Worm (Caenorhabditis elegans) whole organism, midembryonic: ENCODE data around the gene K07F5.6.

Experiments
- T22C8.4 ChIP-seq: fragments of 200-800 bp; sonication (Bioruptor generic); IDR thresholded peaks from 2 replicates; pipeline ENCODE4 v1.3.6; 2022; ENCODE audit warnings: missing genetic modification characterization, missing compliant biosample characterization
- cog-1 ChIP-seq: sonication (generic microtip); optimal IDR thresholded peaks from 2 replicates; lab custom pipeline; 2016; ENCODE audit warnings: missing genetic modification characterization, missing compliant biosample characterization
- flt-1 ChIP-seq: fragments of 200-800 bp; sonication (Bioruptor generic); IDR thresholded peaks from 2 replicates; pipeline ENCODE4 v1.3.6; 2022; ENCODE audit warnings: missing genetic modification characterization, missing compliant biosample characterization
- klf-2 ChIP-seq: fragments of 200-800 bp; sonication (Bioruptor generic); conservative IDR thresholded peaks from 2 replicates; pipeline ENCODE4 v1.3.6; 2022; ENCODE audit warnings: missing genetic modification reagents, missing genetic modification characterization, missing compliant biosample characterization
- med-1 ChIP-seq: sonication (generic microtip); optimal IDR thresholded peaks from 2 replicates; lab custom pipeline; 2017; ENCODE audit warnings: missing genetic modification characterization, mild to moderate bottlenecking, missing compliant biosample characterization, antibody characterized with exemption, missing genetic modification reagents; ENCODE audit not compliant: insufficient read depth
- ref-1 ChIP-seq: fragments of 200-800 bp; sonication (Bioruptor generic); conservative IDR thresholded peaks from 2 replicates; pipeline ENCODE4 v1.3.6; 2022; ENCODE audit warnings: missing genetic modification reagents, missing genetic modification characterization, missing compliant biosample characterization
- tab-1 ChIP-seq: fragments of 200-800 bp; sonication (Bioruptor generic); IDR thresholded peaks from 2 replicates; pipeline ENCODE4 v1.3.6; 2022; ENCODE audit warnings: missing genetic modification characterization, missing compliant biosample characterization
- ztf-29 ChIP-seq: fragments of 200-800 bp; sonication (Bioruptor generic); IDR thresholded peaks from 2 replicates; pipeline ENCODE4 v1.3.6; 2022; ENCODE audit warnings: missing genetic modification reagents, missing genetic modification characterization, missing compliant biosample characterization

DNA sequence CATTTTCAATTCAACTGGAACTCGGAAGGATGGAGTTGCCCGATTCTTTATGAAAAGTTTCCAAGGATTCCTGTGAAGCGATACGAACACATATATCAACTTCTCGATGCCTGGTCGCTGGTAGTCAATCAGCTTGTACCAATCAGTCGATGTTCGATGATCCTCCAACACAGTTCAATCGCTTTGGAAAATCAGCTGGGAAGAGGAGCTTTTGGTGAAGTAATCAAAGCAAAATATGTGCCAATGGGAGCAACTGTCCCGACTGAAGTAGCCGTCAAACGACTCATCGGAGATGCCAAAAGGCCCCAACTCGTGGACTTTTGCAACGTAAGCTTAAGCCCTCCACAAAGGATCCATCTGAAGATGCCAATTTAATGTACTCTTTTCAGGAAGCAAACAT is 13.1 kb downstream of the K07F5.6 start:
- TF ChIP-seq tab-1 (GFP tag; lab: Robert Waterston, UW) (no peak), klf-2 (GFP tag; lab: Robert Waterston, UW) (no peak), T22C8.4 (no peak), cog-1 (tag; lab: Kevin White, UChicago) (no peak), flt-1 (no peak), med-1 (no peak), ref-1 (GFP tag; lab: Robert Waterston, UW) (no peak), ztf-29 (GFP tag; lab: Robert Waterston, UW) (no peak)
